Worm (Caenorhabditis elegans) whole organism, L4 larva: Measurements from ENCODE around the gene col-111.

Experiments used
- Y105C5A.15 ChIP-seq: fragments of 200-800 bp; sonication (Bioruptor generic); IDR thresholded peaks from 2 replicates; pipeline ENCODE4 v1.3.6; 2022; ENCODE audit warnings: missing genetic modification characterization, missing compliant biosample characterization
- aha-1 ChIP-seq: fragments of 150-350 bp; peaks from one replicate; lab custom pipeline; 2014; ENCODE audit warnings: missing biosample characterization, missing genetic modification characterization
- aly-2 ChIP-seq: sonication (generic microtip); optimal IDR thresholded peaks from 2 replicates; lab custom pipeline; 2018; ENCODE audit warnings: missing biosample characterization, missing genetic modification characterization
- ces-1 ChIP-seq: fragments of 150-350 bp; sonication (generic microtip); optimal IDR thresholded peaks from 4 replicates; lab custom pipeline; 2014; ENCODE audit warnings: missing biosample characterization, missing genetic modification reagents, missing genetic modification characterization
- dpl-1 ChIP-seq: fragments of 150-350 bp; optimal IDR thresholded peaks from 2 replicates; lab custom pipeline; 2014; ENCODE audit warnings: missing biosample characterization, missing genetic modification reagents, missing genetic modification characterization
- fkh-10 ChIP-seq: fragments of 150-350 bp; optimal IDR thresholded peaks from 2 replicates; lab custom pipeline; 2014; ENCODE audit warnings: missing biosample characterization, missing genetic modification reagents, missing genetic modification characterization
- mes-2 ChIP-seq: sonication (generic microtip); optimal IDR thresholded peaks from 2 replicates; lab custom pipeline; 2016; ENCODE audit warnings: missing genotype, mild to moderate bottlenecking, missing genetic modification characterization, missing compliant biosample characterization; ENCODE audit not compliant: poor library complexity, severe bottlenecking
- nhr-76 ChIP-seq: fragments of 150-350 bp; optimal IDR thresholded peaks from 2 replicates; lab custom pipeline; 2014; ENCODE audit warnings: missing biosample characterization, missing genetic modification characterization
- unc-39 ChIP-seq: sonication (generic microtip); optimal IDR thresholded peaks from 2 replicates; lab custom pipeline; 2017; ENCODE audit warnings: missing biosample characterization, missing genetic modification characterization
- unc-62 ChIP-seq, 3 experiments: fragments of 150-350 bp in 1 of 3; sonication (generic microtip); optimal IDR thresholded peaks in 2 of 3; peaks in 1 of 3; 1 replicate in 1 of 3; 2 replicates in 2 of 3; lab custom pipeline; 2014 to 2017; ENCODE audit warnings: missing biosample characterization in 3 of 3, missing genetic modification characterization in 3 of 3, missing genetic modification reagents in 3 of 3, missing genotype in 1 of 3
- vab-7 ChIP-seq: fragments of 200-800 bp; sonication (Bioruptor generic); IDR thresholded peaks from 2 replicates; pipeline ENCODE4 v1.3.6; 2022; ENCODE audit warnings: missing genetic modification reagents, missing genetic modification characterization, missing compliant biosample characterization
- zip-2 ChIP-seq: fragments of 150-350 bp; optimal IDR thresholded peaks from 2 replicates; lab custom pipeline; 2014; ENCODE audit warnings: missing biosample characterization, missing genetic modification characterization
- ztf-11 ChIP-seq: fragments of 150-350 bp; optimal IDR thresholded peaks from 2 replicates; lab custom pipeline; 2014; ENCODE audit warnings: missing biosample characterization, missing genetic modification characterization

DNA sequence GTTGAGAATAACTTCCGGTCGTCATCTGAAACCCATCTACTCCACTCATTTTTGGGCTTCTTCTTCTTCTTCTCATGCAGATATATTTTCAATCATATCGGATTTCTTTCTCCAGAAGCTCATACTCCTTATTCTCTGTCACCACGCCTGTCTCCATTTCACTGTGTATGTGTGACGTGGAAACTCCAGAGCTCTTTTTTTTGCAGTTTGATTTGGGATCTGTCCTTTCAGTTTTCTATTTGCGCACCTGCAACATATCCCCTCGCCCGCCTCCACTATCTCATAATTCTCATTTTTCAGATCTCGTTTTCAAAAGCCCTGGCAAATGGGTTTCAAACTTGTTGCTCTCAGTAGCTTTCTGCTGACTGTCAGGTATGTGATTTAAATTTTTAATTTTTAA lies 20.9 kb upstream of the col-111 start, which contains the start of gene kin-36:
- TF ChIP-seq mes-2 (tag; lab: Kevin White, UChicago) (no peak), unc-39 (no peak), aly-2 (tag; lab: Kevin White, UChicago) (no peak), dpl-1 (GFP tag; lab: Kevin White, UChicago) (no peak), unc-62 (GFP tag; optimal IDR thresholded peaks at IDR 0.05 in 1 of 2; lab: Kevin White, UChicago) (no peak), unc-62 (tag; optimal IDR thresholded peaks at IDR 0.05; lab: Kevin White, UChicago) (no peak), fkh-10 (no peak), zip-2 (tag; lab: Kevin White, UChicago) (no peak), nhr-76 (tag; lab: Kevin White, UChicago) (no peak), aha-1 (no peak), ces-1 (no peak), Y105C5A.15 (GFP tag; lab: Robert Waterston, UW) (no peak), vab-7 (no peak), ztf-11 (no peak)
